Worm (Caenorhabditis elegans): Measurements from ENCODE around the gene M03E7.1.

DNA sequence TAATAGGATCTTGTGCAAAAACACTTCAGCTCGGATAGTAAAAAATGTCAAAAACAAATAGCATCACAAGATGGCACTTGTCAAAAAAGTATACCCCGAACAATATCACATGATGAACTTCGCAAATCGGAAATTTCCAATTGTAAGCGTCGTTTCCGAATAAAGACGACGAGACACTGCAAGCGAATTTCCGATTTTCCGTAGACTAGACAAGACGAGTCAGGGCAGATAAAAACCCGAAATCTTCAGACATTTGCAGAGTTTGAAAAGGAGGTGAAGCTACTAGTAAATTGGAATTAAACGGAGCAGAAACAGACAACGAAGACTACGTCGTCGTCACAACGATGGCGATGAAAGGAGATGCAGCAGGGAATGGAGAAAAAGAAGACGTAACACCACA is 49.8 kb upstream of the M03E7.1 start:
- TF ChIP-seq peb-1 (tag; optimal IDR thresholded peaks at IDR 0.05) (no peak), ztf-1 (GFP tag; conservative IDR thresholded peaks at IDR 0.05) (no peak), sma-9 (GFP tag; optimal IDR thresholded peaks at IDR 0.05) (no peak), sma-9 (tag; optimal IDR thresholded peaks at IDR 0.05) (no peak), ceh-82 (tag; optimal IDR thresholded peaks at IDR 0.05) (no peak), nhr-77 (tag; optimal IDR thresholded peaks at IDR 0.05) (no peak), lin-13 (GFP tag; optimal IDR thresholded peaks at IDR 0.05) (no peak)
